Worm (Caenorhabditis elegans): ENCODE data around the gene W01A11.1.

Gene W01A11.1

ce11 chrV:6505339-6505811 is 6.4 kb downstream of the W01A11.1 start, which contains the start of gene W01A11.7 (continued):
- TF ChIP-seq nhr-11 (tag; optimal IDR thresholded peaks at IDR 0.05) (no peak), nhr-76 (tag; optimal IDR thresholded peaks at IDR 0.05) (no peak), ama-1 (optimal IDR thresholded peaks at IDR 0.05) (no peak), nhr-85 (tag) (peak; percentile 99), efl-1 (optimal IDR thresholded peaks at IDR 0.05) (peak in 1 of 2 experiments; percentile 9), efl-1 (GFP tag; optimal IDR thresholded peaks at IDR 0.05 in 1 of 2) (peak in 1 of 2 experiments; percentile 92), sptf-1 (tag; optimal IDR thresholded peaks at IDR 0.05) (no peak), efl-3 (GFP tag; optimal IDR thresholded peaks at IDR 0.05) (no peak), unc-86 (tag; optimal IDR thresholded peaks at IDR 0.05) (no peak), hlh-17 (GFP tag; optimal IDR thresholded peaks at IDR 0.05; ENCODE audit: borderline replicate concordance) (no peak), egl-27 (tag; optimal IDR thresholded peaks at IDR 0.05) (no peak), swsn-7 (tag; optimal IDR thresholded peaks at IDR 0.05) (no peak), elt-2 (tag; optimal IDR thresholded peaks at IDR 0.05) (no peak), nhr-20 (tag; optimal IDR thresholded peaks at IDR 0.05) (peak; percentile 93), ceh-8 (GFP tag; optimal IDR thresholded peaks at IDR 0.05) (no peak), ces-1 (GFP tag; optimal IDR thresholded peaks at IDR 0.05) (no peak), dpl-1 (GFP tag; optimal IDR thresholded peaks at IDR 0.05) (peak; percentile 13 to 39 (median 34)), isw-1 (GFP tag; IDR thresholded peaks at IDR 0.05) (no peak), lin-13 (GFP tag; optimal IDR thresholded peaks at IDR 0.05) (peak; percentile 37), lir-3 (tag; optimal IDR thresholded peaks at IDR 0.05; ENCODE audit: poor library complexity) (peak; percentile 13), snpc-4 (tag; optimal IDR thresholded peaks at IDR 0.05) (no peak), ets-5 (GFP tag; IDR thresholded peaks at IDR 0.05) (no peak), ztf-4 (tag; optimal IDR thresholded peaks at IDR 0.05) (no peak), fkh-10 (GFP tag; optimal IDR thresholded peaks at IDR 0.05) (no peak), pax-3 (tag; optimal IDR thresholded peaks at IDR 0.05) (no peak), nhr-28 (tag; optimal IDR thresholded peaks at IDR 0.05) (no peak), unc-130 (tag; optimal IDR thresholded peaks at IDR 0.05) (no peak), nhr-77 (tag; optimal IDR thresholded peaks at IDR 0.05) (no peak), rnt-1 (tag; optimal IDR thresholded peaks at IDR 0.05) (no peak), lin-15B (tag; optimal IDR thresholded peaks at IDR 0.05) (no peak), tbx-2 (tag; optimal IDR thresholded peaks at IDR 0.05) (peak; percentile 72), sox-4 (tag; optimal IDR thresholded peaks at IDR 0.05) (no peak), egl-13 (tag; optimal IDR thresholded peaks at IDR 0.05) (no peak), zip-4 (GFP tag; optimal IDR thresholded peaks at IDR 0.05) (no peak), lin-39 (tag; optimal IDR thresholded peaks at IDR 0.05) (no peak), ceh-90 (tag; optimal IDR thresholded peaks at IDR 0.05) (no peak), hpl-2 (GFP tag; optimal IDR thresholded peaks at IDR 0.05) (no peak), nhr-84 (tag; optimal IDR thresholded peaks at IDR 0.05) (no peak), pag-3 (tag; optimal IDR thresholded peaks at IDR 0.05; ENCODE audit: borderline replicate concordance, insufficient read depth) (no peak), nhr-90 (tag; optimal IDR thresholded peaks at IDR 0.05; ENCODE audit: poor library complexity) (peak; percentile 82), tlp-1 (tag; optimal IDR thresholded peaks at IDR 0.05) (no peak), C04F5.9 (tag; optimal IDR thresholded peaks at IDR 0.05) (no peak), lin-35 (GFP tag; optimal IDR thresholded peaks at IDR 0.05) (peak in 1 of 2 experiments; percentile 63), fkh-4 (tag; optimal IDR thresholded peaks at IDR 0.05; ENCODE audit: borderline replicate concordance) (no peak), hlh-4 (tag; optimal IDR thresholded peaks at IDR 0.05) (no peak), F16B12.6 (tag; optimal IDR thresholded peaks at IDR 0.05) (no peak), nhr-71 (tag; optimal IDR thresholded peaks at IDR 0.05) (peak; percentile 90), ztf-11 (tag; optimal IDR thresholded peaks at IDR 0.05) (no peak)
